Worm (Caenorhabditis elegans) whole organism, late embryonic: ENCODE measurements around the gene xtr-2.

ENCODE experiments used
- K09A11.1 ChIP-seq: sonication (generic microtip); optimal IDR thresholded peaks from 2 replicates; lab custom pipeline; 2017; ENCODE audit warnings: antibody characterized with exemption, mild to moderate bottlenecking, missing genetic modification characterization, missing compliant biosample characterization; ENCODE audit not compliant: insufficient read depth
- ama-1 ChIP-seq: fragments of 150-350 bp; optimal IDR thresholded peaks from 2 replicates; lab custom pipeline; 2014
- ceh-24 ChIP-seq: sonication (generic microtip); optimal IDR thresholded peaks from 2 replicates; lab custom pipeline; 2016; ENCODE audit warnings: mild to moderate bottlenecking, missing genetic modification characterization, missing compliant biosample characterization
- ceh-30 ChIP-seq: fragments of 150-350 bp; optimal IDR thresholded peaks from 2 replicates; lab custom pipeline; 2014; ENCODE audit warnings: missing biosample characterization, missing genetic modification characterization
- ceh-6 ChIP-seq: fragments of 200-800 bp; sonication (Bioruptor generic); optimal IDR thresholded peaks from 2 replicates; lab custom pipeline; 2018; ENCODE audit warnings: mild to moderate bottlenecking, missing genetic modification characterization, missing compliant biosample characterization
- dmd-4 ChIP-seq: sonication (generic microtip); optimal IDR thresholded peaks from 2 replicates; lab custom pipeline; 2016; ENCODE audit warnings: borderline replicate concordance, missing genetic modification characterization, missing compliant biosample characterization
- elt-4 ChIP-seq: sonication (generic microtip); optimal IDR thresholded peaks from 2 replicates; lab custom pipeline; 2016; ENCODE audit warnings: missing genetic modification characterization, missing compliant biosample characterization
- eyg-1 ChIP-seq: sonication (generic microtip); optimal IDR thresholded peaks from 2 replicates; lab custom pipeline; 2016; ENCODE audit warnings: missing genotype, missing genetic modification characterization, missing compliant biosample characterization
- hlh-30 ChIP-seq: sonication (generic microtip); optimal IDR thresholded peaks from 2 replicates; lab custom pipeline; 2017; ENCODE audit warnings: antibody characterized with exemption, missing genetic modification characterization, missing compliant biosample characterization; ENCODE audit not compliant: insufficient read depth
- madf-2 ChIP-seq: sonication (generic microtip); optimal IDR thresholded peaks from 2 replicates; lab custom pipeline; 2017; ENCODE audit warnings: missing genetic modification characterization, missing compliant biosample characterization
- pha-4 ChIP-seq: fragments of 150-350 bp; optimal IDR thresholded peaks from 2 replicates; lab custom pipeline; 2018; ENCODE audit warnings: missing biosample characterization, missing genetic modification reagents, missing genetic modification characterization
- sdc-2 ChIP-seq: sonication (generic microtip); optimal IDR thresholded peaks from 2 replicates; lab custom pipeline; 2016; ENCODE audit warnings: missing genotype, missing genetic modification characterization, missing compliant biosample characterization
- sox-4 ChIP-seq: sonication (generic microtip); optimal IDR thresholded peaks from 2 replicates; lab custom pipeline; 2017; ENCODE audit warnings: mild to moderate bottlenecking, missing genetic modification characterization, inconsistent platforms, missing compliant biosample characterization
- zip-5 ChIP-seq: sonication (generic microtip); optimal IDR thresholded peaks from 2 replicates; lab custom pipeline; 2016; ENCODE audit warnings: missing genetic modification characterization, missing compliant biosample characterization

DNA sequence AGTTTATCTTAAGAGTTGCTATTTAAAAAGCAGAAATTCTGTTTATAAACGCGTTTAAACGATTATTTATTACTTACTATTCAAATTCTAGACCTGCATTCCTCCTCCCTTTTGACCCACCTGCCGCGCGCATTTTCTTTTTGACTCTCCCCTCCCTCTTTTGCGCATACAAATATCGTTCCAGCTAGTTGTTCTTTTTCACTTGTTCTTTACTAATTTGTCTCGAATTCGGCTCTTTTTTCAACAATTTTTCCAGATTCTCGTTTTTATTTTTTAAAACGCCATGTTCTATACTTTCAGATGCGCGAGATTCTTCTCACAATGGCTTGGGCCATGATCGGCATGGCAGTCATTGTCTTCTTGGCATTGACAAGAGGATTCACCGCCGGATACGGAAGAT, 50.0 kb downstream of the xtr-2 start, which contains the start of gene F19H6.4:
- TF ChIP-seq ceh-6: no peak
- TF ChIP-seq K09A11.1 (tag; lab: Kevin White, UChicago): no peak
- no peak for TF ChIP-seq sox-4 (tag; lab: Kevin White, UChicago)
- TF ChIP-seq ama-1 (lab: Kevin White, UChicago): no peak
- no peak for TF ChIP-seq sdc-2 (tag; lab: Kevin White, UChicago)
- no peak for TF ChIP-seq madf-2 (tag; lab: Kevin White, UChicago)
- TF ChIP-seq dmd-4 (tag; lab: Kevin White, UChicago): no peak
- no peak for TF ChIP-seq eyg-1 (tag; lab: Kevin White, UChicago)
- no peak for TF ChIP-seq hlh-30 (tag; lab: Kevin White, UChicago)
- TF ChIP-seq ceh-24 (tag; lab: Kevin White, UChicago): no peak
- TF ChIP-seq ceh-30 (tag; lab: Kevin White, UChicago): no peak
- TF ChIP-seq pha-4 (tag; lab: Kevin White, UChicago): no peak
- no peak for TF ChIP-seq elt-4 (tag; lab: Kevin White, UChicago)
- TF ChIP-seq zip-5: no peak
